Worm (Caenorhabditis elegans) whole organism, L2 larva: ENCODE measurements around the gene ins-13.

Source experiments
- C34F6.9 ChIP-seq: fragments of 150-350 bp; optimal IDR thresholded peaks from 2 replicates; lab custom pipeline; 2014; ENCODE audit warnings: missing biosample characterization, missing genetic modification characterization
- F13H6.1 ChIP-seq: sonication (generic microtip); optimal IDR thresholded peaks from 2 replicates; lab custom pipeline; 2016; ENCODE audit warnings: missing genetic modification characterization, missing compliant biosample characterization
- Y55F3AM.14 ChIP-seq: fragments of 200-800 bp; sonication (Bioruptor generic); optimal IDR thresholded peaks from 2 replicates; lab custom pipeline; 2018; ENCODE audit warnings: mild to moderate bottlenecking, missing genetic modification characterization, missing compliant biosample characterization
- ZK546.5 ChIP-seq: sonication (generic microtip); optimal IDR thresholded peaks from 2 replicates; lab custom pipeline; 2017; ENCODE audit warnings: missing biosample characterization, missing genetic modification characterization
- alr-1 ChIP-seq: fragments of 150-350 bp; optimal IDR thresholded peaks from 2 replicates; lab custom pipeline; 2014; ENCODE audit warnings: missing biosample characterization, missing genetic modification characterization
- aly-2 ChIP-seq: fragments of 150-350 bp; optimal IDR thresholded peaks from 2 replicates; lab custom pipeline; 2014; ENCODE audit warnings: missing biosample characterization, missing genetic modification characterization
- ama-1 ChIP-seq: fragments of 150-350 bp; optimal IDR thresholded peaks from 2 replicates; lab custom pipeline; 2018; ENCODE audit warnings: inconsistent platforms
- blmp-1 ChIP-seq: sonication (generic microtip); optimal IDR thresholded peaks from 2 replicates; lab custom pipeline; 2017; ENCODE audit warnings: missing genetic modification characterization, mild to moderate bottlenecking, missing compliant biosample characterization, antibody characterized with exemption, moderate library complexity; ENCODE audit not compliant: insufficient read depth
- ceh-82 ChIP-seq: fragments of 150-350 bp; optimal IDR thresholded peaks from 2 replicates; lab custom pipeline; 2014; ENCODE audit warnings: missing biosample characterization, missing genetic modification characterization
- crh-2 ChIP-seq: sonication (generic microtip); optimal IDR thresholded peaks from 2 replicates; lab custom pipeline; 2017; ENCODE audit warnings: missing biosample characterization, missing genetic modification characterization
- dmd-4 ChIP-seq: sonication (generic microtip); optimal IDR thresholded peaks from 2 replicates; lab custom pipeline; 2017; ENCODE audit warnings: missing biosample characterization, missing genetic modification characterization
- egl-27 ChIP-seq: sonication (generic microtip); optimal IDR thresholded peaks from 3 replicates; lab custom pipeline; 2017; ENCODE audit warnings: missing biosample characterization, missing genetic modification reagents, missing genetic modification characterization
- elt-1 ChIP-seq: fragments of 150-350 bp; optimal IDR thresholded peaks from 2 replicates; lab custom pipeline; 2014; ENCODE audit warnings: missing biosample characterization, missing genetic modification characterization
- elt-3 ChIP-seq: sonication (generic microtip); optimal IDR thresholded peaks from 2 replicates; lab custom pipeline; 2017; ENCODE audit warnings: missing biosample characterization, missing genetic modification characterization
- fos-1 ChIP-seq: fragments of 150-350 bp; optimal IDR thresholded peaks from 2 replicates; lab custom pipeline; 2014; ENCODE audit warnings: missing biosample characterization, missing genetic modification characterization
- lin-11 ChIP-seq: fragments of 150-350 bp; sonication (generic microtip); optimal IDR thresholded peaks from 2 replicates; lab custom pipeline; 2014; ENCODE audit warnings: missing biosample characterization, missing genetic modification characterization, inconsistent platforms, mixed read lengths
- lin-13 ChIP-seq: fragments of 150-350 bp; optimal IDR thresholded peaks from 2 replicates; lab custom pipeline; 2014; ENCODE audit warnings: missing biosample characterization, missing genetic modification reagents, missing genetic modification characterization
- lin-39 ChIP-seq: fragments of 150-350 bp; optimal IDR thresholded peaks from 2 replicates; lab custom pipeline; 2014; ENCODE audit warnings: missing biosample characterization, missing genetic modification reagents, missing genetic modification characterization
- lsy-2 ChIP-seq, 2 experiments: fragments of 150-350 bp in 1 of 2; sonication (generic microtip) in 1 of 2; optimal IDR thresholded peaks; 2 replicates each; lab custom pipeline; 2014 to 2017; ENCODE audit warnings: missing biosample characterization in 2 of 2, missing genetic modification characterization in 2 of 2
- mab-5 ChIP-seq: fragments of 150-350 bp; optimal IDR thresholded peaks from 2 replicates; lab custom pipeline; 2014; ENCODE audit warnings: missing biosample characterization, missing genetic modification characterization
- mbf-1 ChIP-seq: sonication (generic microtip); optimal IDR thresholded peaks from 2 replicates; lab custom pipeline; 2017; ENCODE audit warnings: missing biosample characterization, missing genetic modification characterization
- nhr-10 ChIP-seq: sonication (generic microtip); optimal IDR thresholded peaks from 2 replicates; lab custom pipeline; 2017; ENCODE audit warnings: missing biosample characterization, missing genetic modification characterization
- nhr-11 ChIP-seq: fragments of 150-350 bp; optimal IDR thresholded peaks from 2 replicates; lab custom pipeline; 2014; ENCODE audit warnings: missing biosample characterization, missing genetic modification characterization
- nhr-12 ChIP-seq: fragments of 150-350 bp; optimal IDR thresholded peaks from 2 replicates; lab custom pipeline; 2014; ENCODE audit warnings: missing biosample characterization, missing genetic modification characterization
- nhr-129 ChIP-seq: fragments of 150-350 bp; optimal IDR thresholded peaks from 2 replicates; lab custom pipeline; 2014; ENCODE audit warnings: missing biosample characterization, missing genetic modification characterization
- nhr-21 ChIP-seq: fragments of 150-350 bp; optimal IDR thresholded peaks from 2 replicates; lab custom pipeline; 2014; ENCODE audit warnings: missing biosample characterization, missing genetic modification characterization
- nhr-237 ChIP-seq: fragments of 150-350 bp; optimal IDR thresholded peaks from 2 replicates; lab custom pipeline; 2014; ENCODE audit warnings: missing biosample characterization, missing genetic modification characterization
- nhr-25 ChIP-seq: fragments of 150-350 bp; sonication (generic microtip); optimal IDR thresholded peaks from 3 replicates; lab custom pipeline; 2014; ENCODE audit warnings: missing biosample characterization, missing genetic modification characterization
- nhr-6 ChIP-seq: fragments of 150-350 bp; optimal IDR thresholded peaks from 2 replicates; lab custom pipeline; 2014; ENCODE audit warnings: missing biosample characterization, missing genetic modification characterization
- nhr-77 ChIP-seq: fragments of 150-350 bp; optimal IDR thresholded peaks from 2 replicates; lab custom pipeline; 2014; ENCODE audit warnings: missing biosample characterization, missing genetic modification characterization
- peb-1 ChIP-seq: fragments of 150-350 bp; optimal IDR thresholded peaks from 2 replicates; lab custom pipeline; 2014; ENCODE audit warnings: missing biosample characterization, missing genetic modification characterization
- sem-4 ChIP-seq: fragments of 150-350 bp; optimal IDR thresholded peaks from 2 replicates; lab custom pipeline; 2014; ENCODE audit warnings: missing biosample characterization, missing genetic modification reagents, missing genetic modification characterization
- skn-1 ChIP-seq: sonication (generic microtip); optimal IDR thresholded peaks from 2 replicates; lab custom pipeline; 2017; ENCODE audit warnings: missing biosample characterization, missing genetic modification characterization
- sma-3 ChIP-seq: sonication (generic microtip); optimal IDR thresholded peaks from 2 replicates; lab custom pipeline; 2016; ENCODE audit warnings: missing genetic modification reagents, missing genetic modification characterization, missing compliant biosample characterization
- sma-9 ChIP-seq, 2 experiments: fragments of 150-350 bp in 1 of 2; sonication (generic microtip) in 1 of 2; optimal IDR thresholded peaks; 2 replicates each; lab custom pipeline; 2014 to 2016; ENCODE audit warnings: missing genetic modification characterization in 2 of 2, mild to moderate bottlenecking in 1 of 2, missing biosample characterization in 1 of 2, missing compliant biosample characterization in 1 of 2, missing genetic modification reagents in 1 of 2, moderate library complexity in 1 of 2
- snpc-4 ChIP-seq: fragments of 150-350 bp; optimal IDR thresholded peaks from 2 replicates; lab custom pipeline; 2014; ENCODE audit warnings: missing biosample characterization, missing genetic modification characterization
- unc-39 ChIP-seq: fragments of 150-350 bp; optimal IDR thresholded peaks from 2 replicates; lab custom pipeline; 2014; ENCODE audit warnings: missing biosample characterization, missing genetic modification characterization
- unc-62 ChIP-seq: fragments of 150-350 bp; optimal IDR thresholded peaks from 2 replicates; lab custom pipeline; 2014; ENCODE audit warnings: missing biosample characterization, missing genetic modification reagents, missing genetic modification characterization
- zag-1 ChIP-seq: fragments of 150-350 bp; optimal IDR thresholded peaks from 2 replicates; lab custom pipeline; 2014; ENCODE audit warnings: missing biosample characterization, missing genetic modification characterization
- ztf-1 ChIP-seq: fragments of 200-800 bp; sonication (Bioruptor generic); conservative IDR thresholded peaks from 2 replicates; pipeline ENCODE4 v1.3.6; 2022; ENCODE audit warnings: missing genetic modification characterization, missing compliant biosample characterization
- ztf-11 ChIP-seq: sonication (generic microtip); optimal IDR thresholded peaks from 2 replicates; lab custom pipeline; 2017; ENCODE audit warnings: missing biosample characterization, missing genetic modification characterization
- ztf-4 ChIP-seq: fragments of 150-350 bp; optimal IDR thresholded peaks from 2 replicates; lab custom pipeline; 2014; ENCODE audit warnings: missing biosample characterization, missing genetic modification characterization

Gene ins-13

ce11 chrII:5527841-5528240 is 16.8 kb downstream of the ins-13 start, which contains the start of gene ZK177.1:
Gene ZK177.1, plus strand, starts transcription at chrII:5528141.
- TF ChIP-seq fos-1 (tag; lab: Kevin White, UChicago) (no peak), aly-2 (tag; lab: Kevin White, UChicago) (no peak), peb-1 (no peak), elt-1 (tag; lab: Kevin White, UChicago) (no peak), egl-27 (tag; lab: Kevin White, UChicago) (no peak), elt-3 (tag; lab: Kevin White, UChicago) (no peak), lin-39 (tag; lab: Kevin White, UChicago) (no peak), ztf-1 (no peak), unc-62 (no peak), lin-11 (tag; lab: Kevin White, UChicago) (no peak), sem-4 (tag; lab: Kevin White, UChicago) (no peak), nhr-10 (tag; lab: Kevin White, UChicago) (no peak), snpc-4 (tag; lab: Kevin White, UChicago) (no peak), dmd-4 (tag; lab: Kevin White, UChicago) (no peak), ama-1 (lab: Kevin White, UChicago) (no peak), ztf-4 (no peak), Y55F3AM.14 (no peak), alr-1 (no peak)

DNA sequence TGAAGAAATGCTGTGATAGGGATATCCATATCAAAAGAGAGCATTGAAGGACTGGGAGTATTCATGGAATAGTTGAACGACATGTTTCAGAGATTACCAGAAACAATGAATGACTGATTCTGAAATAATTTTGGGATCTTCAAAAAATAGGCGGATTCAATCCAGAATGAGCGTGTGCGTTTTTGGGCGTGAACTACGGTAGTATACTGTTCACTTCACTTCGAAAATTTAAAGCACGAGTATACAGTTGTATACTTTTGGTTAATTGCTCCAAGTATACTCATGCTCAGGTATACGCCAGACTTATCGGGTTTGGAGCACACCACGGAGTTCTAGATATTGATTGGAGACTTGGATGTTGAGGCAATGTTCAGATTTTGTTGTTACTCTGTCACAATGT is 19.4 kb downstream of the ins-13 start, which contains the start of gene tbx-35:
tbx-35 (minus strand) TSS at position 101 of the 400 bp plus-strand sequence.
- no peak for TF ChIP-seq fos-1 (tag; lab: Kevin White, UChicago)
- TF ChIP-seq nhr-21 (tag; lab: Kevin White, UChicago): no peak
- no peak for TF ChIP-seq alr-1
- no peak for TF ChIP-seq ama-1 (lab: Kevin White, UChicago)
- no peak for TF ChIP-seq unc-39 (tag; lab: Kevin White, UChicago)
- no peak for TF ChIP-seq lsy-2 (tag; optimal IDR thresholded peaks at IDR 0.05; lab: Kevin White, UChicago)
- TF ChIP-seq elt-3 (tag; lab: Kevin White, UChicago): no peak
- TF ChIP-seq sma-9 (GFP tag; optimal IDR thresholded peaks at IDR 0.05; lab: Kevin White, UChicago): no peak
- no peak for TF ChIP-seq sma-9 (tag; optimal IDR thresholded peaks at IDR 0.05; lab: Kevin White, UChicago)
- no peak for TF ChIP-seq ZK546.5 (tag; lab: Kevin White, UChicago)
- TF ChIP-seq sem-4 (tag; lab: Kevin White, UChicago): no peak
- TF ChIP-seq mab-5 (tag; lab: Kevin White, UChicago): no peak
- TF ChIP-seq snpc-4 (tag; lab: Kevin White, UChicago): no peak
- no peak for TF ChIP-seq F13H6.1 (tag; lab: Kevin White, UChicago)
- no peak for TF ChIP-seq nhr-10 (tag; lab: Kevin White, UChicago)

ce11 chrII:5522637-5523036 is 22.0 kb downstream of the ins-13 start, which contains the start of gene ZK177.11:
Gene ZK177.11, plus strand, starts transcription at chrII:5522937.
- TF ChIP-seq ama-1 (lab: Kevin White, UChicago) (no peak), nhr-129 (tag; lab: Kevin White, UChicago) (no peak), F13H6.1 (tag; lab: Kevin White, UChicago) (no peak), mab-5 (tag; lab: Kevin White, UChicago) (no peak), ceh-82 (tag; lab: Kevin White, UChicago) (no peak), peb-1 (no peak), nhr-11 (tag; lab: Kevin White, UChicago) (no peak), nhr-237 (tag; lab: Kevin White, UChicago) (no peak), lsy-2 (tag; optimal IDR thresholded peaks at IDR 0.05; lab: Kevin White, UChicago) (no peak), Y55F3AM.14 (no peak), elt-3 (tag; lab: Kevin White, UChicago) (no peak), sma-3 (no peak), zag-1 (tag; lab: Kevin White, UChicago) (no peak), elt-1 (tag; lab: Kevin White, UChicago) (no peak), blmp-1 (tag; lab: Kevin White, UChicago) (no peak), egl-27 (tag; lab: Kevin White, UChicago) (no peak), ztf-11 (tag; lab: Kevin White, UChicago) (no peak), nhr-25 (tag; lab: Kevin White, UChicago) (no peak), unc-39 (tag; lab: Kevin White, UChicago) (no peak), nhr-6 (no peak)
- TF ChIP-seq, all 48 proteins: peak for 0

DNA sequence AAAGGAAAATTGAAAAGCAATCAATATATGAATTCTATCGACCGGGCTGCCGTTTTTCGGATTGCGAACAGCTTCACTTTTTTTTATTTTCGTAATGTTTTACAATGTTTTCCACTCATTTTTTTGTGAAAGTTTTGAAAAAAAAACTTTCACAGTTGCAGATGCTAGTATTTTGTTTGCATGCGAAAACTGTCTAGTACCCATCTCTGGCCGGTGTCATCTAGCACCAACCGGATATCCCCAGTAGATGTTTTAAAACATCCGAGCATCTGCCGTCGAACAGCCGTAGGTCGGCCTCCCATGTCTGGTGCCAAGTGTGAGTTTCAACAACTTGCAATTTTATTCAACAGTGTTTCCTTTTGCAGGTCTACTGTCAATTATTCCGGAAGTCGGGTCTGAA is 23.3 kb downstream of the ins-13 start, which contains the start of gene ZK177.12:
ZK177.12 (plus strand) TSS at position 301 of the 400 bp plus-strand sequence.
- no peak for TF ChIP-seq lin-39 (tag; lab: Kevin White, UChicago)
- no peak for TF ChIP-seq ztf-11 (tag; lab: Kevin White, UChicago)
- no peak for TF ChIP-seq lsy-2 (tag; optimal IDR thresholded peaks at IDR 0.05; lab: Kevin White, UChicago)
- TF ChIP-seq peb-1: no peak
- TF ChIP-seq blmp-1 (tag; lab: Kevin White, UChicago): no peak
- no peak for TF ChIP-seq nhr-77 (tag; lab: Kevin White, UChicago)
- no peak for TF ChIP-seq mbf-1 (tag; lab: Kevin White, UChicago)
- no peak for TF ChIP-seq unc-62
- no peak for TF ChIP-seq nhr-6
- no peak for TF ChIP-seq sma-3
- TF ChIP-seq crh-2 (tag; lab: Kevin White, UChicago): no peak
- TF ChIP-seq nhr-12 (tag; lab: Kevin White, UChicago): no peak
- TF ChIP-seq C34F6.9 (tag; lab: Kevin White, UChicago): no peak
- TF ChIP-seq nhr-237 (tag; lab: Kevin White, UChicago): no peak
- TF ChIP-seq egl-27 (tag; lab: Kevin White, UChicago): no peak
- no peak for TF ChIP-seq nhr-11 (tag; lab: Kevin White, UChicago)
- TF ChIP-seq skn-1 (tag; lab: Kevin White, UChicago): no peak
- no peak for TF ChIP-seq nhr-10 (tag; lab: Kevin White, UChicago)
- no peak for TF ChIP-seq lin-13 (GFP tag; lab: Kevin White, UChicago)
- no peak for TF ChIP-seq sem-4 (tag; lab: Kevin White, UChicago)
